Fruit fly (Drosophila melanogaster): ENCODE measurements around the gene CG12499.

CG12499 gene

dm6 chr3R:22446493-22446892 lies at the start of gene CG12499:
Gene CG12499 (minus strand): TSS chr3R:22446587.
- TF ChIP-seq sd (tag; optimal IDR thresholded peaks at IDR 0.05) = peak; percentile 45
- TF ChIP-seq gfzf (GFP tag; optimal IDR thresholded peaks at IDR 0.05) = peak; percentile 73
- peak; percentile 36 for TF ChIP-seq CG9797 (GFP tag; optimal IDR thresholded peaks at IDR 0.05)
- peak; percentile 31 for TF ChIP-seq Myb (GFP tag; optimal IDR thresholded peaks at IDR 0.05)
- TF ChIP-seq CG10267 (tag; optimal IDR thresholded peaks at IDR 0.05) = peak; percentile 89
- peak; percentile 41 for TF ChIP-seq CG14710 (tag; optimal IDR thresholded peaks at IDR 0.05)
- peak; percentile 92 for TF ChIP-seq cwo (GFP tag; optimal IDR thresholded peaks at IDR 0.05)
- TF ChIP-seq pfk (GFP tag; optimal IDR thresholded peaks at IDR 0.05) = no peak
- TF ChIP-seq BtbVII (GFP tag; optimal IDR thresholded peaks at IDR 0.05) = peak; percentile 7
- peak; percentile 50; the same call in 1 of the 2 replicates for TF ChIP-seq MBD-R2 (GFP tag; IDR thresholded peaks at IDR 0.05)
- peak; percentile 46 for TF ChIP-seq pzg (GFP tag; optimal IDR thresholded peaks at IDR 0.05)
- TF ChIP-seq Ets97D (GFP tag; optimal IDR thresholded peaks at IDR 0.05) = peak; percentile 20
- peak; percentile 90 for TF ChIP-seq Dp (GFP tag; optimal IDR thresholded peaks at IDR 0.05)
- peak; percentile 25 for TF ChIP-seq CG2116 (GFP tag; optimal IDR thresholded peaks at IDR 0.05)
- TF ChIP-seq YL-1 (GFP tag; optimal IDR thresholded peaks at IDR 0.05) = peak; percentile 32
- no peak for TF ChIP-seq CG2889 (GFP tag; IDR thresholded peaks at IDR 0.05)
- TF ChIP-seq E2f2 (GFP tag; IDR thresholded peaks at IDR 0.05) = peak; percentile 94
- no peak for TF ChIP-seq ato (GFP tag; IDR thresholded peaks at IDR 0.05; ENCODE audit: partially characterized antibody)
- TF ChIP-seq trem (tag; optimal IDR thresholded peaks at IDR 0.05) = peak; percentile 20
- TF ChIP-seq tin (GFP tag; optimal IDR thresholded peaks at IDR 0.05) = no peak
- TF ChIP-seq dm (GFP tag; optimal IDR thresholded peaks at IDR 0.05) = peak; percentile 69
- peak; percentile 38 for TF ChIP-seq MESR4 (GFP tag; optimal IDR thresholded peaks at IDR 0.05)
- no peak for TF ChIP-seq CG9215 (GFP tag; IDR thresholded peaks at IDR 0.05)
- peak; percentile 75 for TF ChIP-seq Max (GFP tag; optimal IDR thresholded peaks at IDR 0.05)
- TF ChIP-seq CG4854 (GFP tag; optimal IDR thresholded peaks at IDR 0.05) = no peak
- TF ChIP-seq CG15514 (GFP tag; optimal IDR thresholded peaks at IDR 0.05) = peak; percentile 7
- no peak for TF ChIP-seq twi (tag; optimal IDR thresholded peaks at IDR 0.05)

- TF ChIP-seq crol (GFP tag; IDR thresholded peaks at IDR 0.05) (no peak), gsb (GFP tag; IDR thresholded peaks at IDR 0.05) (no peak), CG11247 (GFP tag; IDR thresholded peaks at IDR 0.05) (no peak), Jarid2 (GFP tag; optimal IDR thresholded peaks at IDR 0.05) (peak; percentile 35), unc-4 (GFP tag; IDR thresholded peaks at IDR 0.05; ENCODE audit: partially characterized antibody) (no peak), HLH3B (GFP tag; IDR thresholded peaks at IDR 0.05) (0 out of 2 replicates have a peak, but pooled peaks have one; percentile 21), lilli (GFP tag; optimal IDR thresholded peaks at IDR 0.05) (peak; percentile 31), trem (tag; optimal IDR thresholded peaks at IDR 0.05) (peak; percentile 4), CHES-1-like (GFP tag; optimal IDR thresholded peaks at IDR 0.05) (no peak), fd3F (GFP tag; optimal IDR thresholded peaks at IDR 0.05) (no peak), NK7.1 (GFP tag; optimal IDR thresholded peaks at IDR 0.05) (no peak), CG2116 (GFP tag; optimal IDR thresholded peaks at IDR 0.05) (no peak), Fer1 (GFP tag; optimal IDR thresholded peaks at IDR 0.05) (peak; percentile 33), CG43689 (GFP tag; IDR thresholded peaks at IDR 0.05) (peak; percentile 27; the same call in 1 of the 2 replicates), Scr (GFP tag; IDR thresholded peaks at IDR 0.05; ENCODE audit: partially characterized antibody) (no peak), CG11504 (tag; optimal IDR thresholded peaks at IDR 0.05) (peak; percentile 70), CG6175 (GFP tag; IDR thresholded peaks at IDR 0.05) (0 out of 3 replicates have a peak, but pooled peaks have one; percentile 8), CG34224 (GFP tag; IDR thresholded peaks at IDR 0.05; ENCODE audit: partially characterized antibody) (no peak), sisA (GFP tag; IDR thresholded peaks at IDR 0.05) (no peak; the same call in 1 of the 2 replicates), toy (GFP tag; IDR thresholded peaks at IDR 0.05) (no peak), Awh (GFP tag; IDR thresholded peaks at IDR 0.05) (no peak), CG18619 (GFP tag; optimal IDR thresholded peaks at IDR 0.05) (no peak), Bteb2 (GFP tag; optimal IDR thresholded peaks at IDR 0.05) (no peak), CG14014 (GFP tag; IDR thresholded peaks at IDR 0.05) (0 out of 2 replicates have a peak, but pooled peaks have one; percentile 5)
Measured at dm6 chr3R:22494523-22495309, 48.3 kb upstream of the CG12499 start.
